Fruit fly (Drosophila melanogaster): ENCODE data around the gene Eig71Ef.

- TF ChIP-seq CG8478 (optimal IDR thresholded peaks at IDR 0.05) (no peak), CTCF (optimal IDR thresholded peaks at IDR 0.05) (no peak)
Observed at dm6 chr3L:15662510-15662909, 5.3 kb upstream of the Eig71Ef start.

Measured in S2 (cell line).